Fruit fly (Drosophila melanogaster): ENCODE measurements around the gene CG5808.

DNA sequence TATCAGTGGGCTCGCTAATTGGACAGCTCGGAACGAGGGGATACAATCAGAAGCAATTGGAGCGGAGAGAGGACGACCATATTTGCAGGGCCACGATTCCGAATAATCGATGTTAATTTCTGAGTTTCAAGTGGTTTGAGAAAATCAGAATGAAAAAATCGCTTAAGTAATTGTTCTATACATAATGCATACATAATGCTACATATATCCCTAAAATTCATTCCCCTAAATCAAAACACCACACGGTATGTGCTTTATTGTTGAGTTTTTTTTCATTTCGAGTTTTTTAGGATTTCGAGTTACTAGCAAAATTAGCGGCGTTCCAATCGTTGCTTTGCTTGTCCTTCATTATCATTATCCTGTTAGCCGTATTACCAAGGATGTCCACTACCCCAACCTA is 8.7 kb upstream of the CG5808 start, which contains the start of gene niki:
- TF ChIP-seq EcR (GFP tag; optimal IDR thresholded peaks at IDR 0.05) (no peak), Pif1A (GFP tag; optimal IDR thresholded peaks at IDR 0.05) (no peak), CG32121 (GFP tag; IDR thresholded peaks at IDR 0.05) (no peak)

All from whole organism, pupa.